Fruit fly (Drosophila melanogaster): ENCODE measurements around the gene Cht11.

Gene Cht11

DNA sequence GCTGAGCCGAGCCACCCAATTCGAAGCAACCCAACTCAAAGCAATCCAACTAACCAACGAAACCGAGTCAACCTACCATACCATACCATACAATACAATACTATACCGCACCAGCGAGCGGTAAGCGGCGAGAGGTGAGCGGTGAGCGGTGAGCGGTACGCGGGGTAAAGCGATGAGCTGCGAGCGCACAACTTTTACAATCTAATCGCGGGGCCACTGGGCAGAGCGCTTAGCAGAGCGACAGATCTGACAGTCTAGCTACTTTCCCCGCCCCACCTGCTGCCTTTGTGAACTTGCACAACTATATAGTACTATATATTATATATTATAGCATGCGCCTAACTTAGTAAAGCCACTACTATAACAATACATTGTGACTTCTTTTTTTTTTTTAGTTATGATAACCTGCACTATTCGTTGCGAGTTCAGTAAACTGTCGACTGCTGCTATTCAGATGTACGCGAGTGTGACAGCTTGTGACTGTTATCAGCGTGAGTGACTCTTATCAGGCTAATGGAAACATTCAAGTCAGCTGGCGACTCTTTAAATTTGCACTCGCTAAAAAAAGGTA is 48.5 kb downstream of the Cht11 start (continued):
- no peak for TF ChIP-seq CG15601 (tag; optimal IDR thresholded peaks at IDR 0.05)
- no peak for TF ChIP-seq CTCF (GFP tag; optimal IDR thresholded peaks at IDR 0.05)
- TF ChIP-seq onecut (GFP tag; IDR thresholded peaks at IDR 0.05), result no peak
- no peak for TF ChIP-seq CG14667 (GFP tag; IDR thresholded peaks at IDR 0.05)
- TF ChIP-seq Ets97D (GFP tag; optimal IDR thresholded peaks at IDR 0.05), result no peak
- peak; percentile 56 for TF ChIP-seq CG12659 (GFP tag; optimal IDR thresholded peaks at IDR 0.05)
- TF ChIP-seq Ssrp (tag; optimal IDR thresholded peaks at IDR 0.05), result peak; percentile 26
- no peak for TF ChIP-seq prd (optimal IDR thresholded peaks at IDR 0.05)
- peak; percentile 52; the same call in 2 of the 3 replicates for TF ChIP-seq prd (GFP tag; IDR thresholded peaks at IDR 0.05)
- TF ChIP-seq dm (GFP tag; optimal IDR thresholded peaks at IDR 0.05), result no peak
- TF ChIP-seq dmrt99B (tag; optimal IDR thresholded peaks at IDR 0.05), result peak; percentile 50
- TF ChIP-seq CG12219 (GFP tag; optimal IDR thresholded peaks at IDR 0.05), result peak; percentile 11
- 0 out of 2 replicates have a peak, but pooled peaks have one; percentile 8 for TF ChIP-seq E2f1 (GFP tag; IDR thresholded peaks at IDR 0.05)
- TF ChIP-seq sr (GFP tag; IDR thresholded peaks at IDR 0.05), result no peak
- TF ChIP-seq CG12744 (GFP tag; optimal IDR thresholded peaks at IDR 0.05), result no peak
- peak; percentile 71 for TF ChIP-seq exex (tag; optimal IDR thresholded peaks at IDR 0.05)
- 0 out of 2 replicates have a peak, but pooled peaks have one; percentile 15 for TF ChIP-seq unc-4 (GFP tag; IDR thresholded peaks at IDR 0.05; ENCODE audit: partially characterized antibody)
- peak; percentile 91 for TF ChIP-seq CG5180 (GFP tag; optimal IDR thresholded peaks at IDR 0.05)
- peak; percentile 47; the same call in 1 of the 2 replicates for TF ChIP-seq Drgx (GFP tag; IDR thresholded peaks at IDR 0.05)
- TF ChIP-seq Aef1 (GFP tag; IDR thresholded peaks at IDR 0.05), result 0 out of 3 replicates have a peak, but pooled peaks have one; percentile 44
- TF ChIP-seq CG7928 (GFP tag; optimal IDR thresholded peaks at IDR 0.05), result peak; percentile 23
- TF ChIP-seq eve (GFP tag; optimal IDR thresholded peaks at IDR 0.05), result peak in 1 of 2 experiments; percentile 15
- peak; percentile 23; the same call in 1 of the 2 replicates for TF ChIP-seq CG14441 (GFP tag; IDR thresholded peaks at IDR 0.05)
- TF ChIP-seq esg (GFP tag; conservative IDR thresholded peaks at IDR 0.05), result 0 out of 2 replicates have a peak, but pooled peaks have one; percentile 16
- TF ChIP-seq Sry-δ (GFP tag; optimal IDR thresholded peaks at IDR 0.05), result no peak
- peak; percentile 35 for TF ChIP-seq CG2120 (GFP tag; optimal IDR thresholded peaks at IDR 0.05)
- TF ChIP-seq phol (tag; optimal IDR thresholded peaks at IDR 0.05), result peak; percentile 40
- TF ChIP-seq NfI (GFP tag; optimal IDR thresholded peaks at IDR 0.05), result peak; percentile 29
- TF ChIP-seq CG7987 (GFP tag; optimal IDR thresholded peaks at IDR 0.05), result no peak
- no peak for TF ChIP-seq CG7271 (tag; optimal IDR thresholded peaks at IDR 0.05)
- no peak for TF ChIP-seq lov (optimal IDR thresholded peaks at IDR 0.05)
- no peak for TF ChIP-seq lov (GFP tag; IDR thresholded peaks at IDR 0.05)
- TF ChIP-seq CG18011 (GFP tag; optimal IDR thresholded peaks at IDR 0.05), result no peak
- 0 out of 3 replicates have a peak, but pooled peaks have one; percentile 28 for TF ChIP-seq H15 (GFP tag; IDR thresholded peaks at IDR 0.05)
- TF ChIP-seq CG17568 (GFP tag; optimal IDR thresholded peaks at IDR 0.05), result peak; percentile 33
- TF ChIP-seq kay (GFP tag; optimal IDR thresholded peaks at IDR 0.05), result peak; percentile 6
- TF ChIP-seq CG7556 (GFP tag; optimal IDR thresholded peaks at IDR 0.05), result peak; percentile 44
- peak; percentile 51 for TF ChIP-seq CG7839 (tag; optimal IDR thresholded peaks at IDR 0.05)
- peak; percentile 82; the same call in 3 of the 4 replicates for TF ChIP-seq chinmo (GFP tag; IDR thresholded peaks at IDR 0.05; ENCODE audit: partially characterized antibody)
- TF ChIP-seq sug (tag; optimal IDR thresholded peaks at IDR 0.05), result peak; percentile 77
- peak; percentile 60; the same call in 1 of the 2 replicates for TF ChIP-seq Rfx (GFP tag; IDR thresholded peaks at IDR 0.05)
- TF ChIP-seq crp (GFP tag; optimal IDR thresholded peaks at IDR 0.05), result peak in 1 of 2 experiments; percentile 26
- TF ChIP-seq Dbx (GFP tag; IDR thresholded peaks at IDR 0.05), result peak; percentile 45; the same call in 1 of the 3 replicates
- TF ChIP-seq Ada2b (GFP tag; IDR thresholded peaks at IDR 0.05), result peak; percentile 37; the same call in 1 of the 2 replicates
- TF ChIP-seq usp (GFP tag; optimal IDR thresholded peaks at IDR 0.05), result no peak
- peak; percentile 46 for TF ChIP-seq CG18619 (GFP tag; optimal IDR thresholded peaks at IDR 0.05)
- peak; percentile 17 for TF ChIP-seq ATbp (GFP tag; optimal IDR thresholded peaks at IDR 0.05)
- TF ChIP-seq CG17359 (tag; optimal IDR thresholded peaks at IDR 0.05), result peak; percentile 46
- TF ChIP-seq slbo (GFP tag; IDR thresholded peaks at IDR 0.05), result peak; percentile 32; the same call in 1 of the 2 replicates
- TF ChIP-seq CG3847 (GFP tag; IDR thresholded peaks at IDR 0.05), result 0 out of 2 replicates have a peak, but pooled peaks have one; percentile 16
